Worm (Caenorhabditis elegans) whole organism, mixed stage, embryonic: ENCODE measurements around the gene R07A4.2.

Experiments used
- bed-3 ChIP-seq: fragments of 200-800 bp; sonication (Bioruptor generic); optimal IDR thresholded peaks from 3 replicates; lab custom pipeline; 2018; ENCODE audit warnings: mild to moderate bottlenecking, missing genetic modification characterization, moderate library complexity, missing compliant biosample characterization
- blmp-1 ChIP-seq: fragments of 150-350 bp; optimal IDR thresholded peaks from 2 replicates; lab custom pipeline; 2014; ENCODE audit warnings: missing biosample characterization, missing genetic modification characterization
- ceh-83 ChIP-seq: fragments of 200-800 bp; sonication (Bioruptor generic); optimal IDR thresholded peaks from 2 replicates; lab custom pipeline; 2018; ENCODE audit warnings: mild to moderate bottlenecking, missing genetic modification characterization, missing compliant biosample characterization
- ham-2 ChIP-seq: fragments of 200-800 bp; sonication (Bioruptor generic); optimal IDR thresholded peaks from 2 replicates; lab custom pipeline; 2018; ENCODE audit warnings: mild to moderate bottlenecking, missing genetic modification characterization, missing compliant biosample characterization
- nhr-237 ChIP-seq: fragments of 150-350 bp; optimal IDR thresholded peaks from 2 replicates; lab custom pipeline; 2014; ENCODE audit warnings: missing biosample characterization, missing genetic modification characterization
- nhr-28 ChIP-seq: fragments of 150-350 bp; optimal IDR thresholded peaks from 2 replicates; lab custom pipeline; 2014; ENCODE audit warnings: missing biosample characterization, missing genetic modification characterization
- snpc-4 ChIP-seq: fragments of 150-350 bp; optimal IDR thresholded peaks from 2 replicates; lab custom pipeline; 2014; ENCODE audit warnings: missing biosample characterization, missing genetic modification characterization
- unc-39 ChIP-seq: fragments of 150-350 bp; optimal IDR thresholded peaks from 2 replicates; lab custom pipeline; 2014; ENCODE audit warnings: missing biosample characterization, missing genetic modification characterization

ce11 chrX:10753403-10753802, 7.1 kb upstream of the R07A4.2 start, which contains the start of gene R07A4.3:
- no peak for TF ChIP-seq bed-3
- TF ChIP-seq ceh-83 (GFP tag; lab: Kevin White, UChicago), result no peak
- no peak for TF ChIP-seq snpc-4 (tag; lab: Kevin White, UChicago)
- no peak for TF ChIP-seq nhr-28
- no peak for TF ChIP-seq ham-2 (GFP tag; lab: Kevin White, UChicago)
- TF ChIP-seq nhr-237 (tag; lab: Kevin White, UChicago), result no peak
- TF ChIP-seq blmp-1 (tag; lab: Kevin White, UChicago), result no peak
- TF ChIP-seq unc-39 (tag; lab: Kevin White, UChicago), result no peak
